Fruit fly (Drosophila melanogaster): ENCODE measurements around the gene CG32182.

CG32182 gene

dm6 chr3L:17791067-17791466 is 33.2 kb downstream of the CG32182 start:
- TF ChIP-seq CG11902 (GFP tag; optimal IDR thresholded peaks at IDR 0.05), result no peak
- TF ChIP-seq svp (GFP tag), result no peak
- no peak for TF ChIP-seq CG6854 (GFP tag; optimal IDR thresholded peaks at IDR 0.05)
- no peak for TF ChIP-seq CG9139 (GFP tag; optimal IDR thresholded peaks at IDR 0.05)
- no peak for TF ChIP-seq CG10631 (GFP tag; optimal IDR thresholded peaks at IDR 0.05)
- no peak for TF ChIP-seq achi (GFP tag; optimal IDR thresholded peaks at IDR 0.05)
- TF ChIP-seq CG7368 (GFP tag; optimal IDR thresholded peaks at IDR 0.05), result no peak
- no peak for TF ChIP-seq CG1621 (tag; optimal IDR thresholded peaks at IDR 0.05)
- no peak for TF ChIP-seq Ets21C (GFP tag; optimal IDR thresholded peaks at IDR 0.05)
- no peak for TF ChIP-seq CG34406 (GFP tag; optimal IDR thresholded peaks at IDR 0.05)

dm6 chr3L:17791467-17791494 is 33.4 kb downstream of the CG32182 start, which contains the start of gene CG42815:
CG42815 (minus strand) TSS chr3L:17791486.
- TF ChIP-seq Ets21C (GFP tag; optimal IDR thresholded peaks at IDR 0.05), result no peak
- TF ChIP-seq Hr4 (GFP tag; optimal IDR thresholded peaks at IDR 0.05), result no peak
- TF ChIP-seq CG9139 (GFP tag; optimal IDR thresholded peaks at IDR 0.05), result no peak
- no peak for TF ChIP-seq Gug (GFP tag; IDR thresholded peaks at IDR 0.05)
- TF ChIP-seq CG31627 (GFP tag; optimal IDR thresholded peaks at IDR 0.05), result no peak
- TF ChIP-seq OdsH (GFP tag; optimal IDR thresholded peaks at IDR 0.05), result no peak
- no peak for TF ChIP-seq fd59A (GFP tag; optimal IDR thresholded peaks at IDR 0.05)
- no peak for TF ChIP-seq esn (GFP tag; optimal IDR thresholded peaks at IDR 0.05)
- no peak for TF ChIP-seq CG8632 (GFP tag; optimal IDR thresholded peaks at IDR 0.05)
- TF ChIP-seq cyc (GFP tag; optimal IDR thresholded peaks at IDR 0.05), result no peak
- TF ChIP-seq CG8319 (GFP tag; optimal IDR thresholded peaks at IDR 0.05), result no peak
- no peak for TF ChIP-seq CG4318 (GFP tag; optimal IDR thresholded peaks at IDR 0.05)
- no peak for TF ChIP-seq Sox15 (GFP tag; optimal IDR thresholded peaks at IDR 0.05)
- no peak for TF ChIP-seq CG3919 (GFP tag; optimal IDR thresholded peaks at IDR 0.05)
- no peak for TF ChIP-seq CG16779 (tag; optimal IDR thresholded peaks at IDR 0.05)

- TF ChIP-seq fkh (GFP tag; optimal IDR thresholded peaks at IDR 0.05) (peak; percentile 72), cyc (GFP tag; optimal IDR thresholded peaks at IDR 0.05) (no peak)
Observed at dm6 chr3L:17791495-17791894, 33.6 kb downstream of the CG32182 start.

- TF ChIP-seq CG6276 (GFP tag; optimal IDR thresholded peaks at IDR 0.05) (no peak), salr (GFP tag; optimal IDR thresholded peaks at IDR 0.05) (no peak), achi (GFP tag; optimal IDR thresholded peaks at IDR 0.05) (no peak), OdsH (GFP tag; optimal IDR thresholded peaks at IDR 0.05) (no peak), CG9139 (GFP tag; optimal IDR thresholded peaks at IDR 0.05) (no peak), CG6854 (GFP tag; optimal IDR thresholded peaks at IDR 0.05) (no peak), vri (GFP tag; optimal IDR thresholded peaks at IDR 0.05) (no peak), CG6792 (GFP tag; optimal IDR thresholded peaks at IDR 0.05) (no peak), Ets96B (tag; optimal IDR thresholded peaks at IDR 0.05) (no peak), Sox14 (GFP tag; optimal IDR thresholded peaks at IDR 0.05) (no peak), Hr38 (GFP tag; optimal IDR thresholded peaks at IDR 0.05) (no peak), Hr39 (GFP tag; optimal IDR thresholded peaks at IDR 0.05) (no peak), Hr4 (GFP tag; optimal IDR thresholded peaks at IDR 0.05) (no peak)
Observed at dm6 chr3L:17797494-17797893, 39.6 kb downstream of the CG32182 start, which contains the start of gene CG42816. CG42816 (minus strand) TSS chr3L:17797594.

dm6 chr3L:17802107-17802506 is 44.2 kb downstream of the CG32182 start, which contains the start of gene NUCB1:
NUCB1 (minus strand) TSS chr3L:17802279.
- TF ChIP-seq CG7368 (GFP tag; optimal IDR thresholded peaks at IDR 0.05) (peak; percentile 23), lz (GFP tag; optimal IDR thresholded peaks at IDR 0.05) (peak; percentile 14), CG6163 (GFP tag; IDR thresholded peaks at IDR 0.05) (no peak), Hr39 (GFP tag; optimal IDR thresholded peaks at IDR 0.05) (peak; percentile 15), eg (GFP tag; IDR thresholded peaks at IDR 0.05) (peak; percentile 34; the same call in 2 of the 3 replicates), fkh (GFP tag; optimal IDR thresholded peaks at IDR 0.05) (peak; percentile 82), CG31627 (GFP tag; optimal IDR thresholded peaks at IDR 0.05) (peak; percentile 13), CG32006 (GFP tag; optimal IDR thresholded peaks at IDR 0.05) (no peak), cyc (GFP tag; optimal IDR thresholded peaks at IDR 0.05) (peak; percentile 30), CG10631 (GFP tag; optimal IDR thresholded peaks at IDR 0.05) (no peak)

Data from whole organism, prepupa.